Fruit fly (Drosophila melanogaster) whole organism, embryonic: ENCODE measurements around the gene Gr98b.

Experiments
- Abd-B ChIP-seq: fragments of 200-800 bp; sonication (Bioruptor generic); optimal IDR thresholded peaks from 2 replicates; lab custom pipeline; 2018; ENCODE audit warnings: missing biosample characterization, mild to moderate bottlenecking, missing genetic modification characterization, moderate library complexity
- B-H2 ChIP-seq: fragments of 200-800 bp; sonication (Bioruptor generic); optimal IDR thresholded peaks from 2 replicates; lab custom pipeline; 2018; ENCODE audit warnings: missing biosample characterization, mild to moderate bottlenecking, missing genetic modification characterization
- BEAF-32 ChIP-seq: fragments of 200-800 bp; sonication (Bioruptor generic); optimal IDR thresholded peaks from 3 replicates; lab custom pipeline; 2017; ENCODE audit warnings: missing biosample characterization, missing genetic modification characterization, mild to moderate bottlenecking, moderate library complexity, missing genetic modification reagents
- CG10274 ChIP-seq: fragments of 200-800 bp; sonication (Bioruptor generic); optimal IDR thresholded peaks from 3 replicates; lab custom pipeline; 2017; ENCODE audit warnings: missing biosample characterization, mild to moderate bottlenecking, missing genetic modification characterization
- CG10366 ChIP-seq: fragments of 200-800 bp; sonication (Bioruptor generic); IDR thresholded peaks from 2 replicates; pipeline ENCODE4 v1.3.6; 2022; ENCODE audit warnings: missing biosample characterization, missing genetic modification characterization
- CG11398 ChIP-seq: fragments of 200-800 bp; sonication (Bioruptor generic); optimal IDR thresholded peaks from 2 replicates; lab custom pipeline; 2016; ENCODE audit warnings: missing biosample characterization, missing genetic modification characterization
- CG1602 ChIP-seq: fragments of 200-800 bp; sonication (Bioruptor generic); optimal IDR thresholded peaks from 3 replicates; lab custom pipeline; 2016; ENCODE audit warnings: missing biosample characterization, missing genetic modification characterization
- CG17328 ChIP-seq: fragments of 200-800 bp; sonication (Bioruptor generic); IDR thresholded peaks from 2 replicates; pipeline ENCODE4 v1.3.6; 2022; ENCODE audit warnings: missing biosample characterization, missing genetic modification characterization
- CG18764 ChIP-seq: fragments of 200-800 bp; sonication (Bioruptor generic); optimal IDR thresholded peaks from 3 replicates; lab custom pipeline; 2016; ENCODE audit warnings: missing biosample characterization, missing genetic modification characterization
- CG2202 ChIP-seq: fragments of 200-800 bp; sonication (Bioruptor generic); optimal IDR thresholded peaks from 2 replicates; lab custom pipeline; 2018; ENCODE audit warnings: missing biosample characterization, mild to moderate bottlenecking, missing genetic modification characterization
- CG30431 ChIP-seq: fragments of 200-800 bp; sonication (Bioruptor generic); optimal IDR thresholded peaks from 2 replicates; lab custom pipeline; 2017; ENCODE audit warnings: missing biosample characterization, missing genetic modification characterization
- CG3281 ChIP-seq: fragments of 200-800 bp; sonication (Bioruptor generic); optimal IDR thresholded peaks from 3 replicates; lab custom pipeline; 2017; ENCODE audit warnings: missing biosample characterization, mild to moderate bottlenecking, missing genetic modification characterization
- CG33557 ChIP-seq: fragments of 200-800 bp; sonication (Bioruptor generic); optimal IDR thresholded peaks from 2 replicates; lab custom pipeline; 2019; ENCODE audit warnings: missing biosample characterization, mild to moderate bottlenecking, missing genetic modification characterization, moderate library complexity
- CG34422 ChIP-seq: fragments of 200-800 bp; sonication (Bioruptor generic); IDR thresholded peaks from 3 replicates; pipeline ENCODE4 v1.3.6; 2022; ENCODE audit warnings: missing biosample characterization, missing genetic modification characterization
- CG43689 ChIP-seq: fragments of 200-800 bp; sonication (Bioruptor generic); IDR thresholded peaks from 2 replicates; pipeline ENCODE4 v1.3.6; 2022; ENCODE audit warnings: missing biosample characterization, missing genetic modification characterization
- CG4617 ChIP-seq: fragments of 200-800 bp; sonication (Bioruptor generic); optimal IDR thresholded peaks from 3 replicates; lab custom pipeline; 2016; ENCODE audit warnings: missing biosample characterization, missing genetic modification characterization, borderline replicate concordance
- CG6272 ChIP-seq: fragments of 200-800 bp; sonication (Bioruptor generic); IDR thresholded peaks from 2 replicates; pipeline ENCODE4 v1.3.6; 2022; ENCODE audit warnings: missing biosample characterization, missing genetic modification characterization
- CG6683 ChIP-seq: fragments of 200-800 bp; sonication (Bioruptor generic); optimal IDR thresholded peaks from 2 replicates; lab custom pipeline; 2017; ENCODE audit warnings: missing biosample characterization, mild to moderate bottlenecking, missing genetic modification characterization, missing genetic modification reagents
- CG8089 ChIP-seq: fragments of 200-800 bp; sonication (Bioruptor generic); optimal IDR thresholded peaks from 3 replicates; lab custom pipeline; 2016; ENCODE audit warnings: missing biosample characterization, missing genetic modification characterization
- CG8765 ChIP-seq: fragments of 200-800 bp; sonication (Bioruptor generic); IDR thresholded peaks from 2 replicates; pipeline ENCODE4 v1.3.6; 2022; ENCODE audit warnings: missing biosample characterization, missing genetic modification characterization
- CoRest ChIP-seq: fragments of 200-800 bp; sonication (Bioruptor generic); optimal IDR thresholded peaks from 3 replicates; lab custom pipeline; 2018; ENCODE audit warnings: missing biosample characterization, mild to moderate bottlenecking, missing genetic modification characterization, moderate library complexity
- D19B ChIP-seq: fragments of 200-800 bp; sonication (Bioruptor generic); optimal IDR thresholded peaks from 2 replicates; lab custom pipeline; 2017; ENCODE audit warnings: missing biosample characterization, mild to moderate bottlenecking, missing genetic modification characterization
- Dfd ChIP-seq, 2 experiments: fragments of >200 bp; optimal IDR thresholded peaks; 2 replicates each; lab custom pipeline; 2017; ENCODE audit warnings: missing biosample characterization in 2 of 2, missing genetic modification characterization in 2 of 2
- Dll ChIP-seq: fragments of 200-800 bp; sonication (Bioruptor generic); IDR thresholded peaks from 4 replicates; pipeline ENCODE4 v1.3.6; 2022; ENCODE audit warnings: missing biosample characterization, missing genetic modification characterization; ENCODE audit not compliant: partially characterized antibody
- Fer2 ChIP-seq: fragments of 200-800 bp; sonication (Bioruptor generic); optimal IDR thresholded peaks from 2 replicates; lab custom pipeline; 2018; ENCODE audit warnings: missing biosample characterization, mild to moderate bottlenecking, missing genetic modification characterization, moderate library complexity
- Gug ChIP-seq: fragments of 200-800 bp; sonication (Bioruptor generic); IDR thresholded peaks from 4 replicates; pipeline ENCODE4 v1.3.6; 2022; ENCODE audit warnings: missing biosample characterization, missing genetic modification characterization
- Hmr ChIP-seq: fragments of 200-800 bp; sonication (Bioruptor generic); optimal IDR thresholded peaks from 3 replicates; lab custom pipeline; 2017; ENCODE audit warnings: mild to moderate bottlenecking, missing biosample characterization, missing genetic modification reagents, missing genetic modification characterization
- Hmx ChIP-seq: fragments of 200-800 bp; sonication (Bioruptor generic); optimal IDR thresholded peaks from 2 replicates; lab custom pipeline; 2016; ENCODE audit warnings: missing biosample characterization, missing genetic modification characterization
- MBD-R2 ChIP-seq: fragments of 200-800 bp; sonication (Bioruptor generic); IDR thresholded peaks from 2 replicates; pipeline ENCODE4 v1.3.6; 2022; ENCODE audit warnings: missing biosample characterization, missing genetic modification characterization
- Mad ChIP-seq: fragments of 200-800 bp; sonication (Bioruptor generic); optimal IDR thresholded peaks from 2 replicates; lab custom pipeline; 2016; ENCODE audit warnings: missing biosample characterization, missing genetic modification characterization
- NC2β ChIP-seq: fragments of 200-800 bp; sonication (Bioruptor generic); optimal IDR thresholded peaks from 2 replicates; lab custom pipeline; 2016; ENCODE audit warnings: missing biosample characterization, missing genetic modification characterization
- Nf-YC ChIP-seq: fragments of 200-800 bp; optimal IDR thresholded peaks from 3 replicates; lab custom pipeline; 2019; ENCODE audit warnings: missing biosample characterization, mild to moderate bottlenecking, missing genetic modification characterization, moderate library complexity
- Spps ChIP-seq: fragments of 200-800 bp; sonication (Bioruptor generic); optimal IDR thresholded peaks from 2 replicates; lab custom pipeline; 2018; ENCODE audit warnings: missing biosample characterization, mild to moderate bottlenecking, missing genetic modification characterization
- Xbp1 ChIP-seq: fragments of 200-800 bp; sonication (Bioruptor generic); optimal IDR thresholded peaks from 3 replicates; lab custom pipeline; 2016; ENCODE audit warnings: missing biosample characterization, mild to moderate bottlenecking, missing genetic modification characterization
- bowl ChIP-seq: fragments of 200-800 bp; sonication (Bioruptor generic); IDR thresholded peaks from 2 replicates; pipeline ENCODE4 v1.3.6; 2022; ENCODE audit warnings: missing biosample characterization, missing genetic modification characterization
- caup ChIP-seq: fragments of 200-800 bp; sonication (Bioruptor generic); optimal IDR thresholded peaks from 3 replicates; lab custom pipeline; 2017; ENCODE audit warnings: missing biosample characterization, mild to moderate bottlenecking, missing genetic modification characterization, moderate library complexity; ENCODE audit not compliant: severe bottlenecking
- inv ChIP-seq: fragments of 200-800 bp; sonication (Bioruptor generic); IDR thresholded peaks from 2 replicates; pipeline ENCODE4 v1.3.6; 2022; ENCODE audit warnings: missing biosample characterization, missing genetic modification characterization; ENCODE audit not compliant: partially characterized antibody
- jigr1 ChIP-seq: fragments of 200-800 bp; sonication (Bioruptor generic); IDR thresholded peaks from 3 replicates; pipeline ENCODE4 v1.3.6; 2022; ENCODE audit warnings: missing biosample characterization, missing genetic modification characterization
- kay ChIP-seq: fragments of 200-800 bp; sonication (Bioruptor generic); optimal IDR thresholded peaks from 2 replicates; lab custom pipeline; 2016; ENCODE audit warnings: missing biosample characterization, missing genetic modification characterization
- lola ChIP-seq, 3 experiments: fragments of >200 bp in 2 of 3; fragments of 200-800 bp in 1 of 3; sonication (Bioruptor generic) in 1 of 3; optimal IDR thresholded peaks; 2 replicates each; lab custom pipeline; 2017 to 2019; ENCODE audit warnings: missing biosample characterization in 3 of 3, missing genetic modification characterization in 3 of 3, mild to moderate bottlenecking in 1 of 3, moderate library complexity in 1 of 3
- mam ChIP-seq: fragments of 200-800 bp; sonication (Bioruptor generic); optimal IDR thresholded peaks from 3 replicates; lab custom pipeline; 2016; ENCODE audit warnings: missing biosample characterization, missing genetic modification characterization
- salm ChIP-seq: fragments of 200-800 bp; sonication (Bioruptor generic); optimal IDR thresholded peaks from 2 replicates; lab custom pipeline; 2018; ENCODE audit warnings: missing biosample characterization, mild to moderate bottlenecking, missing genetic modification characterization
- sc ChIP-seq, 3 experiments: fragments of >200 bp in 2 of 3; fragments of 200-800 bp in 1 of 3; sonication (Bioruptor generic) in 1 of 3; optimal IDR thresholded peaks; 2 replicates in 2 of 3; 3 replicates in 1 of 3; lab custom pipeline; 2017; ENCODE audit warnings: mild to moderate bottlenecking in 1 of 3, missing biosample characterization in 1 of 3, missing genetic modification characterization in 1 of 3, missing genetic modification reagents in 1 of 3
- scrt ChIP-seq: fragments of 200-800 bp; sonication (Bioruptor generic); optimal IDR thresholded peaks from 2 replicates; lab custom pipeline; 2018; ENCODE audit warnings: missing biosample characterization, mild to moderate bottlenecking, missing genetic modification characterization, moderate library complexity
- seq ChIP-seq: fragments of 200-800 bp; sonication (Bioruptor generic); IDR thresholded peaks from 2 replicates; pipeline ENCODE4 v1.3.6; 2022; ENCODE audit warnings: missing biosample characterization, missing genetic modification characterization
- sisA ChIP-seq: fragments of 200-800 bp; sonication (Bioruptor generic); IDR thresholded peaks from 2 replicates; pipeline ENCODE4 v1.3.6; 2022; ENCODE audit warnings: missing biosample characterization, missing genetic modification characterization
- slou ChIP-seq: fragments of 200-800 bp; sonication (Bioruptor generic); optimal IDR thresholded peaks from 3 replicates; lab custom pipeline; 2016; ENCODE audit warnings: missing biosample characterization, missing genetic modification characterization
- so ChIP-seq: fragments of 200-800 bp; sonication (Bioruptor generic); IDR thresholded peaks from 3 replicates; pipeline ENCODE4 v1.3.6; 2022; ENCODE audit warnings: missing biosample characterization, missing genetic modification characterization
- trh ChIP-seq: fragments of 200-800 bp; sonication (Bioruptor generic); optimal IDR thresholded peaks from 2 replicates; lab custom pipeline; 2016; ENCODE audit warnings: missing biosample characterization, missing genetic modification characterization
- ttk ChIP-seq: fragments of 200-800 bp; sonication (Bioruptor generic); IDR thresholded peaks from 2 replicates; pipeline ENCODE4 v2.1.2; 2022; ENCODE audit warnings: missing biosample characterization, missing genetic modification characterization
- unpg ChIP-seq: fragments of 200-800 bp; sonication (Bioruptor generic); optimal IDR thresholded peaks from 3 replicates; lab custom pipeline; 2018; ENCODE audit warnings: missing biosample characterization, mild to moderate bottlenecking, missing genetic modification characterization, moderate library complexity

The Gr98b gene

dm6 chr3R:27553921-27554320 is 11.6 kb downstream of the Gr98b start (continued):
- TF ChIP-seq CG10366 (GFP tag; lab: Robert Waterston, UW) (peak; percentile 68), CoRest (tag; lab: Kevin White, UChicago) (peak; percentile 38), unpg (GFP tag; lab: Kevin White, UChicago) (peak; percentile 65), ttk (peak; percentile 74), caup (GFP tag; lab: Kevin White, UChicago) (no peak), Hmr (GFP tag; lab: Kevin White, UChicago) (no peak), Hmx (GFP tag; lab: Kevin White, UChicago) (no peak), CG18764 (no peak), MBD-R2 (no peak), D19B (no peak), Abd-B (peak; percentile 36), CG6683 (GFP tag; lab: Kevin White, UChicago) (no peak), seq (0 out of 2 replicates have a peak, but pooled peaks have one; percentile 12), CG3281 (GFP tag; lab: Kevin White, UChicago) (no peak), CG6272 (GFP tag; lab: Robert Waterston, UW) (no peak), CG43689 (GFP tag; lab: Robert Waterston, UW) (no peak), Spps (tag; lab: Kevin White, UChicago) (peak; percentile 39), BEAF-32 (GFP tag; lab: Kevin White, UChicago) (no peak), Nf-YC (no peak), salm (tag; lab: Kevin White, UChicago) (peak; percentile 46), NC2β (GFP tag; lab: Kevin White, UChicago) (no peak), Gug (GFP tag; lab: Robert Waterston, UW) (no peak), so (GFP tag; lab: Robert Waterston, UW) (peak; percentile 63; the same call in 1 of the 3 replicates), scrt (GFP tag; lab: Kevin White, UChicago) (no peak), CG11398 (GFP tag; lab: Kevin White, UChicago) (no peak), lola (GFP tag; optimal IDR thresholded peaks at IDR 0.05; lab: Kevin White, UChicago) (peak in 1 of 3 experiments; percentile 34), inv (GFP tag; lab: Robert Waterston, UW) (no peak), Mad (no peak), CG34422 (GFP tag; lab: Robert Waterston, UW) (no peak), CG30431 (GFP tag; lab: Kevin White, UChicago) (no peak), Dll (no peak), Fer2 (tag; lab: Kevin White, UChicago) (no peak), CG10274 (no peak), CG8765 (no peak), sisA (GFP tag; lab: Robert Waterston, UW) (peak; percentile 73), CG1602 (GFP tag; lab: Kevin White, UChicago) (peak; percentile 34), CG33557 (GFP tag; lab: Kevin White, UChicago) (no peak), sc (optimal IDR thresholded peaks at IDR 0.05; lab: Kevin White, UChicago) (no peak), sc (GFP tag; optimal IDR thresholded peaks at IDR 0.05; lab: Kevin White, UChicago) (peak; percentile 7), mam (no peak), Xbp1 (GFP tag; lab: Kevin White, UChicago) (peak; percentile 59), kay (GFP tag; lab: Kevin White, UChicago) (no peak), jigr1 (no peak), CG4617 (GFP tag; lab: Kevin White, UChicago) (no peak), bowl (GFP tag; lab: Robert Waterston, UW) (no peak), CG17328 (GFP tag; lab: Robert Waterston, UW) (peak; percentile 79), trh (no peak), CG8089 (no peak), Dfd (GFP tag; optimal IDR thresholded peaks at IDR 0.05; lab: Kevin White, UChicago) (no peak), slou (no peak), B-H2 (GFP tag; lab: Kevin White, UChicago) (no peak), CG2202 (tag; lab: Kevin White, UChicago) (no peak)
